Worm (Caenorhabditis elegans): ENCODE data around the gene pinn-1.

- TF ChIP-seq nhr-11 (tag; optimal IDR thresholded peaks at IDR 0.05): no peak
- TF ChIP-seq lin-13 (GFP tag; optimal IDR thresholded peaks at IDR 0.05): no peak
- no peak for TF ChIP-seq ceh-82 (tag; optimal IDR thresholded peaks at IDR 0.05)
- TF ChIP-seq mab-5 (tag; optimal IDR thresholded peaks at IDR 0.05): no peak
Observed at ce11 chrII:2884810-2885209, 4.0 kb downstream of the pinn-1 start, which contains the start of gene pigw-1.
